Fruit fly (Drosophila melanogaster): ENCODE measurements around the gene CG5404.

CG5404 gene

DNA sequence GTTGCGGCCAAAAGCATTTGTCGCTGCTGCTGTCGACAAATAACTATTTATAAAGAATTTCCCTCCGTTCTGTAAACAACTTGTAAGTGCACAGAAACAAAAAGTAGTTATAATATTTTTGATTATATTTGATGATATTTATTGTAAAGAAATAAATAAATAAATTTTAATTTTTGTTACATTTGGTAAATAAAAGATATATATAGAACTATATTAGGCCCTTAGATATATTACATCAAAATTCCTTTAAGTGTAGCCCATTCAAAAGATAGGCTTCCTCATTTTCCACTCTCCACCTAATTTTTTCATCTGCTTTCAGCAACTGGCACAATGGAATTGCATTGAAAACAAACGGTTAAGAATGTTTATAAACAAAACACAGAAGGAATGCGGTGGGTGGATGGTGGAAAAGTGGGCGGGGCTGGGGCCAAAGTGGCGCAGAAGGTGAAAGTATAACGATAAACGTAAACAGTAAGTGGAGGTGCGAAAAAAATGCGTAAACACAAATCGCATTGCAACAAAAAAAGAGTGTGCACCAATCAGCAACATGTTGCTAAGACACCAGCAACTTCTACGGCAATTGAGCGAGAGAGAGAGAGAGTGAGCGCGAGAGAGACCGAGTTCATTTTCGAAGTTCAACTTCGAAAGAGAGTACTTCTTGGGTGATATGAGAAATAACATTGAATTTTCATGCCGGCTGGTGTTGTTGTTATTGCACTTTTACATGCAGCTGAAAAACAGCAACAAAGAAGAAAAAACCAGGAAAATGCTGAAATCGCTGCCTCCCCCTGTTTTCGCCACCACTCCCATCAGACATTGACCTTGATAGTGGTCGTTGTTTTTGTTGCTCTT, 39.9 kb upstream of the CG5404 start:
- TF ChIP-seq Dek (tag; optimal IDR thresholded peaks at IDR 0.05) = no peak
- peak; percentile 16 for TF ChIP-seq CG2678 (tag; optimal IDR thresholded peaks at IDR 0.05)
- TF ChIP-seq lab (GFP tag; optimal IDR thresholded peaks at IDR 0.05) = no peak
- no peak for TF ChIP-seq Lhr (GFP tag; optimal IDR thresholded peaks at IDR 0.05)
- no peak for TF ChIP-seq org-1 (GFP tag; optimal IDR thresholded peaks at IDR 0.05)
- TF ChIP-seq inv (GFP tag; IDR thresholded peaks at IDR 0.05; ENCODE audit: partially characterized antibody) = no peak
- TF ChIP-seq CG17361 (GFP tag; IDR thresholded peaks at IDR 0.05) = peak; percentile 56; the same call in 2 of the 3 replicates
- TF ChIP-seq CG18764 (GFP tag; optimal IDR thresholded peaks at IDR 0.05) = no peak
- no peak for TF ChIP-seq E2f1 (GFP tag; IDR thresholded peaks at IDR 0.05)
- peak; percentile 73 for TF ChIP-seq sd (tag; optimal IDR thresholded peaks at IDR 0.05)
- peak; percentile 28 for TF ChIP-seq CG12391 (tag; optimal IDR thresholded peaks at IDR 0.05)
- no peak for TF ChIP-seq sens (GFP tag)
- TF ChIP-seq CG2199 (GFP tag; IDR thresholded peaks at IDR 0.05) = peak; percentile 51; the same call in 2 of the 3 replicates
- TF ChIP-seq CG8924 (tag; optimal IDR thresholded peaks at IDR 0.05) = peak; percentile 4
- peak in 1 of 3 experiments; percentile 37 for TF ChIP-seq lola (GFP tag; optimal IDR thresholded peaks at IDR 0.05)
- peak; percentile 29; the same call in 1 of the 3 replicates for TF ChIP-seq zen2 (GFP tag; IDR thresholded peaks at IDR 0.05; ENCODE audit: partially characterized antibody)
- peak; percentile 20 for TF ChIP-seq Sox102F (GFP tag; optimal IDR thresholded peaks at IDR 0.05)
- TF ChIP-seq CG11504 (tag; optimal IDR thresholded peaks at IDR 0.05) = peak; percentile 100
- TF ChIP-seq CG8290 (GFP tag; optimal IDR thresholded peaks at IDR 0.05) = no peak
- no peak for TF ChIP-seq CG8290 (tag; optimal IDR thresholded peaks at IDR 0.05)
- peak; percentile 23 for TF ChIP-seq CG10267 (tag; optimal IDR thresholded peaks at IDR 0.05)
- TF ChIP-seq dmrt99B (tag; optimal IDR thresholded peaks at IDR 0.05) = peak; percentile 42
- TF ChIP-seq ewg (GFP tag; optimal IDR thresholded peaks at IDR 0.05) = no peak
- no peak for TF ChIP-seq C15 (GFP tag; IDR thresholded peaks at IDR 0.05)
- TF ChIP-seq CoRest (tag; optimal IDR thresholded peaks at IDR 0.05) = peak; percentile 6
- no peak for TF ChIP-seq CG3407 (GFP tag; optimal IDR thresholded peaks at IDR 0.05)
- TF ChIP-seq CG11247 (GFP tag; IDR thresholded peaks at IDR 0.05) = no peak
- no peak for TF ChIP-seq Bdp1 (GFP tag; optimal IDR thresholded peaks at IDR 0.05)
- TF ChIP-seq bab2 (GFP tag; optimal IDR thresholded peaks at IDR 0.05) = no peak
- no peak for TF ChIP-seq disco-r (GFP tag; optimal IDR thresholded peaks at IDR 0.05)
- TF ChIP-seq CG4360 (GFP tag; IDR thresholded peaks at IDR 0.05) = peak; percentile 86
- no peak for TF ChIP-seq NFAT (GFP tag; IDR thresholded peaks at IDR 0.05)
- TF ChIP-seq CG11398 (GFP tag; optimal IDR thresholded peaks at IDR 0.05) = no peak
- peak; percentile 63 for TF ChIP-seq gem (tag; optimal IDR thresholded peaks at IDR 0.05)
- TF ChIP-seq ttk (GFP tag; IDR thresholded peaks at IDR 0.05) = no peak
- peak in 1 of 2 experiments; percentile 7 for TF ChIP-seq Hr51 (GFP tag; optimal IDR thresholded peaks at IDR 0.05)
- no peak for TF ChIP-seq CG4854 (GFP tag; optimal IDR thresholded peaks at IDR 0.05)
- TF ChIP-seq Deaf1 (tag; optimal IDR thresholded peaks at IDR 0.05) = peak; percentile 79
- no peak for TF ChIP-seq Nf-YC (tag; optimal IDR thresholded peaks at IDR 0.05)
- no peak for TF ChIP-seq CG10366 (GFP tag; IDR thresholded peaks at IDR 0.05)
- no peak for TF ChIP-seq danr (GFP tag; IDR thresholded peaks at IDR 0.05)
- no peak for TF ChIP-seq CG8281 (tag; optimal IDR thresholded peaks at IDR 0.05)
- peak; percentile 15; the same call in 1 of the 2 replicates for TF ChIP-seq Xrp1 (GFP tag; IDR thresholded peaks at IDR 0.05)
- TF ChIP-seq shn (GFP tag; optimal IDR thresholded peaks at IDR 0.05) = no peak
- no peak for TF ChIP-seq CG7745 (tag; optimal IDR thresholded peaks at IDR 0.05)
- TF ChIP-seq CG3281 (GFP tag; optimal IDR thresholded peaks at IDR 0.05) = no peak
- TF ChIP-seq bsh (GFP tag; optimal IDR thresholded peaks at IDR 0.05) = peak; percentile 11 to 43
- TF ChIP-seq row (GFP tag; IDR thresholded peaks at IDR 0.05) = no peak
- TF ChIP-seq CG14441 (GFP tag; IDR thresholded peaks at IDR 0.05) = no peak

All from whole organism, embryonic.